Fruit fly (Drosophila melanogaster): ENCODE results near the gene CG9263.

- TF ChIP-seq CG8478 (optimal IDR thresholded peaks at IDR 0.05) (no peak), CTCF (optimal IDR thresholded peaks at IDR 0.05) (no peak)
Observed at dm6 chr2L:13510870-13511867, 31.2 kb downstream of the CG9263 start.

Data from S2 (cell line).